Comparison of ENCODE assay signal across 5 worm cellular contexts in genomic region chrIV:2805525-2805924, ce11.
TF ChIP-seq lines count a peak whose summit lies in the region.

Y54G2A.45 (plus strand) TSS chrIV:2805857.

TF ChIP-seq in whole organism, L1 larva, 84 proteins besides CTCF, POLR2A, EP300 and RAD21 (continues in another document):
- TF ChIP-seq mdl-1 (tag; optimal IDR thresholded peaks at IDR 0.05; lab: Kevin White, UChicago) = peak in 1 of 2 experiments; percentile 28
- no peak for TF ChIP-seq sup-37 (GFP tag; optimal IDR thresholded peaks at IDR 0.05; lab: Kevin White, UChicago)
- peak; percentile 5 for TF ChIP-seq nhr-77 (tag; optimal IDR thresholded peaks at IDR 0.05; lab: Kevin White, UChicago)
- no peak for TF ChIP-seq zip-4 (GFP tag; optimal IDR thresholded peaks at IDR 0.05; lab: Kevin White, UChicago)
- TF ChIP-seq ceh-63 (GFP tag; optimal IDR thresholded peaks at IDR 0.05; lab: Kevin White, UChicago) = no peak
- TF ChIP-seq mep-1 (tag; optimal IDR thresholded peaks at IDR 0.05; lab: Kevin White, UChicago) = no peak
- TF ChIP-seq alr-1 (tag; optimal IDR thresholded peaks at IDR 0.05; lab: Kevin White, UChicago; ENCODE audit: borderline replicate concordance) = no peak
- TF ChIP-seq nhr-19 (GFP tag; conservative IDR thresholded peaks at IDR 0.05; lab: Robert Waterston, UW) = peak; percentile 26
- TF ChIP-seq blmp-1 (tag; optimal IDR thresholded peaks at IDR 0.05; lab: Kevin White, UChicago) = no peak
- TF ChIP-seq dsc-1 (tag; optimal IDR thresholded peaks at IDR 0.05; lab: Kevin White, UChicago) = peak; percentile 18
- no peak for TF ChIP-seq nhr-85 (tag; lab: Kevin White, UChicago)
- TF ChIP-seq snpc-4 (tag; optimal IDR thresholded peaks at IDR 0.05; lab: Kevin White, UChicago) = no peak
- peak; percentile 0 for TF ChIP-seq xbp-1 (tag; optimal IDR thresholded peaks at IDR 0.05; lab: Kevin White, UChicago)
- peak in 1 of 2 experiments; percentile 55 for TF ChIP-seq lin-35 (GFP tag; optimal IDR thresholded peaks at IDR 0.05; lab: Kevin White, UChicago)
- TF ChIP-seq swsn-7 (tag; optimal IDR thresholded peaks at IDR 0.05; lab: Kevin White, UChicago) = peak; percentile 23
- no peak for TF ChIP-seq hlh-4 (tag; optimal IDR thresholded peaks at IDR 0.05; lab: Kevin White, UChicago)
- no peak for TF ChIP-seq F16B12.6 (tag; optimal IDR thresholded peaks at IDR 0.05; lab: Kevin White, UChicago)
- TF ChIP-seq nhr-47 (tag; optimal IDR thresholded peaks at IDR 0.05; lab: Kevin White, UChicago) = peak; percentile 57
- peak; percentile 36 for TF ChIP-seq snu-23 (GFP tag; optimal IDR thresholded peaks at IDR 0.05; lab: Kevin White, UChicago)

TF ChIP-seq in whole organism, L3 larva, 47 proteins besides CTCF, POLR2A, EP300 and RAD21 (continues in another document):
- TF ChIP-seq eor-1 (tag; optimal IDR thresholded peaks at IDR 0.05; lab: Kevin White, UChicago) = no peak
- TF ChIP-seq nhr-23 (tag; optimal IDR thresholded peaks at IDR 0.05; lab: Kevin White, UChicago) = no peak
- no peak for TF ChIP-seq egl-5 (tag; optimal IDR thresholded peaks at IDR 0.05; lab: Kevin White, UChicago)
- peak; percentile 31 for TF ChIP-seq nhr-43 (tag; optimal IDR thresholded peaks at IDR 0.05; lab: Kevin White, UChicago; ENCODE audit: poor library complexity, severe bottlenecking)
- TF ChIP-seq sea-2 (GFP tag; optimal IDR thresholded peaks at IDR 0.05; lab: Kevin White, UChicago) = no peak
- TF ChIP-seq nhr-25 (tag; optimal IDR thresholded peaks at IDR 0.05; lab: Kevin White, UChicago) = no peak
- peak; percentile 24 for TF ChIP-seq lsy-12 (tag; optimal IDR thresholded peaks at IDR 0.05; lab: Kevin White, UChicago)
- no peak for TF ChIP-seq ceh-9 (tag; optimal IDR thresholded peaks at IDR 0.05; lab: Kevin White, UChicago)
- no peak for TF ChIP-seq fkh-2 (tag; optimal IDR thresholded peaks at IDR 0.05; lab: Kevin White, UChicago)
- peak; percentile 40 for TF ChIP-seq pha-4 (tag; optimal IDR thresholded peaks at IDR 0.05; lab: Kevin White, UChicago)
- TF ChIP-seq mdl-1 (tag; optimal IDR thresholded peaks at IDR 0.05; lab: Kevin White, UChicago) = no peak
- TF ChIP-seq lin-39 (tag; optimal IDR thresholded peaks at IDR 0.05; lab: Kevin White, UChicago) = peak; percentile 10
- peak; percentile 83 for TF ChIP-seq skn-1 (tag; optimal IDR thresholded peaks at IDR 0.05; lab: Kevin White, UChicago)
- no peak for TF ChIP-seq ceh-16 (tag; optimal IDR thresholded peaks at IDR 0.05; lab: Kevin White, UChicago)
- peak; percentile 30 for TF ChIP-seq hmg-11 (tag; optimal IDR thresholded peaks at IDR 0.05; lab: Kevin White, UChicago)
- TF ChIP-seq aly-2 (tag; optimal IDR thresholded peaks at IDR 0.05; lab: Kevin White, UChicago) = no peak
- no peak for TF ChIP-seq zag-1 (tag; optimal IDR thresholded peaks at IDR 0.05; lab: Kevin White, UChicago)
- no peak for TF ChIP-seq daf-12 (tag; optimal IDR thresholded peaks at IDR 0.05; lab: Kevin White, UChicago)
- peak; percentile 81 for TF ChIP-seq pqm-1 (tag; optimal IDR thresholded peaks at IDR 0.05; lab: Kevin White, UChicago)
- no peak for TF ChIP-seq nhr-237 (tag; optimal IDR thresholded peaks at IDR 0.05; lab: Kevin White, UChicago)

TF ChIP-seq in whole organism, early embryonic, 17 proteins besides CTCF, POLR2A, EP300 and RAD21:
- TF ChIP-seq hnd-1 (tag; optimal IDR thresholded peaks at IDR 0.05; lab: Kevin White, UChicago) = peak; percentile 69
- TF ChIP-seq sea-1 (GFP tag; conservative IDR thresholded peaks at IDR 0.05; lab: Robert Waterston, UW) = peak; percentile 88
- peak; percentile 49 for TF ChIP-seq hmbx-1 (tag; optimal IDR thresholded peaks at IDR 0.05; lab: Kevin White, UChicago)
- peak; percentile 37 for TF ChIP-seq ets-7 (tag; optimal IDR thresholded peaks at IDR 0.05; lab: Kevin White, UChicago)
- peak; percentile 30 for TF ChIP-seq tra-4 (tag; optimal IDR thresholded peaks at IDR 0.05; lab: Kevin White, UChicago)
- peak; percentile 64; the same call in 1 of the 2 replicates for TF ChIP-seq tbx-37 (GFP tag; conservative IDR thresholded peaks at IDR 0.05; lab: Robert Waterston, UW)
- TF ChIP-seq tbx-11 (GFP tag; IDR thresholded peaks at IDR 0.05; lab: Robert Waterston, UW) = peak; percentile 81
- TF ChIP-seq flt-1 (GFP tag; IDR thresholded peaks at IDR 0.05; lab: Robert Waterston, UW) = peak; percentile 85
- TF ChIP-seq hmg-4 (GFP tag; optimal IDR thresholded peaks at IDR 0.05; lab: Kevin White, UChicago) = peak; percentile 87
- TF ChIP-seq aly-1 (tag; optimal IDR thresholded peaks at IDR 0.05; lab: Kevin White, UChicago) = peak; percentile 65
- peak; percentile 81 for TF ChIP-seq B0310.2 (tag; optimal IDR thresholded peaks at IDR 0.05; lab: Kevin White, UChicago)
- TF ChIP-seq pes-1 (GFP tag; IDR thresholded peaks at IDR 0.05; lab: Robert Waterston, UW) = peak; percentile 88
- TF ChIP-seq F13C5.2 (tag; optimal IDR thresholded peaks at IDR 0.05; lab: Kevin White, UChicago) = no peak
- peak; percentile 80 for TF ChIP-seq ceh-13 (GFP tag; optimal IDR thresholded peaks at IDR 0.05; lab: Kevin White, UChicago)
- TF ChIP-seq scrt-1 (GFP tag; IDR thresholded peaks at IDR 0.05; lab: Robert Waterston, UW) = peak; percentile 82
- TF ChIP-seq ceh-36 (tag; optimal IDR thresholded peaks at IDR 0.05; lab: Kevin White, UChicago) = peak; percentile 67
- no peak for TF ChIP-seq ama-1 (optimal IDR thresholded peaks at IDR 0.05; lab: Kevin White, UChicago)
TF ChIP-seq in whole organism, early embryonic: peak in this region for 15.

TF ChIP-seq in whole organism, midembryonic, 9 proteins besides CTCF, POLR2A, EP300 and RAD21:
- TF ChIP-seq ztf-23 (GFP tag; IDR thresholded peaks at IDR 0.05; lab: Robert Waterston, UW) = peak; percentile 74
- TF ChIP-seq ref-1 (GFP tag; conservative IDR thresholded peaks at IDR 0.05; lab: Robert Waterston, UW) = peak; percentile 69
- TF ChIP-seq med-1 (GFP tag; optimal IDR thresholded peaks at IDR 0.05; lab: Kevin White, UChicago; ENCODE audit: insufficient read depth) = no peak
- TF ChIP-seq T22C8.4 (GFP tag; IDR thresholded peaks at IDR 0.05; lab: Robert Waterston, UW) = peak; percentile 65
- no peak for TF ChIP-seq ztf-29 (GFP tag; IDR thresholded peaks at IDR 0.05; lab: Robert Waterston, UW)
- peak; percentile 82 for TF ChIP-seq tab-1 (GFP tag; IDR thresholded peaks at IDR 0.05; lab: Robert Waterston, UW)
- TF ChIP-seq cog-1 (tag; optimal IDR thresholded peaks at IDR 0.05; lab: Kevin White, UChicago) = peak; percentile 39
- no peak for TF ChIP-seq klf-2 (GFP tag; conservative IDR thresholded peaks at IDR 0.05; lab: Robert Waterston, UW)
- peak; percentile 90 for TF ChIP-seq flt-1 (GFP tag; IDR thresholded peaks at IDR 0.05; lab: Robert Waterston, UW)

TF ChIP-seq in whole organism, young adult, 124 proteins besides CTCF, POLR2A, EP300 and RAD21 (continues in another document):
- TF ChIP-seq dpff-1 (tag; optimal IDR thresholded peaks at IDR 0.05; lab: Kevin White, UChicago) = no peak
- TF ChIP-seq somi-1 (GFP tag; optimal IDR thresholded peaks at IDR 0.05; lab: Kevin White, UChicago) = no peak
- peak; percentile 15 for TF ChIP-seq xnd-1 (tag; optimal IDR thresholded peaks at IDR 0.05; lab: Kevin White, UChicago)
- peak; percentile 57 for TF ChIP-seq unc-130 (GFP tag; optimal IDR thresholded peaks at IDR 0.05; lab: Kevin White, UChicago)
- peak; percentile 24 for TF ChIP-seq nhr-179 (tag; optimal IDR thresholded peaks at IDR 0.05; lab: Kevin White, UChicago)
- TF ChIP-seq ama-1 (optimal IDR thresholded peaks at IDR 0.05; lab: Kevin White, UChicago) = no peak
- peak in 1 of 2 experiments; percentile 6 for TF ChIP-seq ama-1 (GFP tag; optimal IDR thresholded peaks at IDR 0.05; lab: Kevin White, UChicago)
- TF ChIP-seq attf-6 (GFP tag; IDR thresholded peaks at IDR 0.05; lab: Robert Waterston, UW) = 0 out of 2 replicates have a peak, but pooled peaks have one; percentile 52
- TF ChIP-seq Y67H2A.10 (GFP tag; conservative IDR thresholded peaks at IDR 0.05; lab: Robert Waterston, UW) = no peak
- TF ChIP-seq F33H1.4 (GFP tag; IDR thresholded peaks at IDR 0.05; lab: Robert Waterston, UW) = peak; percentile 46
- peak; percentile 97 for TF ChIP-seq nhr-80 (tag; optimal IDR thresholded peaks at IDR 0.05; lab: Kevin White, UChicago)
- TF ChIP-seq him-1 (tag; optimal IDR thresholded peaks at IDR 0.05; lab: Kevin White, UChicago) = peak; percentile 79
- TF ChIP-seq egrh-3 (GFP tag; IDR thresholded peaks at IDR 0.05; lab: Robert Waterston, UW) = peak; percentile 28; the same call in 1 of the 2 replicates
- TF ChIP-seq nfyb-1 (GFP tag; IDR thresholded peaks at IDR 0.05; lab: Robert Waterston, UW) = peak; percentile 78
- TF ChIP-seq pha-4 (tag; optimal IDR thresholded peaks at IDR 0.05; lab: Kevin White, UChicago) = no peak
- no peak for TF ChIP-seq F37B4.10 (GFP tag; IDR thresholded peaks at IDR 0.05; lab: Robert Waterston, UW)
- TF ChIP-seq B0019.2 (GFP tag; conservative IDR thresholded peaks at IDR 0.05; lab: Robert Waterston, UW) = peak; percentile 34; the same call in 1 of the 2 replicates
- TF ChIP-seq T26A5.8 (tag; optimal IDR thresholded peaks at IDR 0.05; lab: Kevin White, UChicago) = peak; percentile 48
- no peak for TF ChIP-seq nfya-1 (tag; optimal IDR thresholded peaks at IDR 0.05; lab: Kevin White, UChicago; ENCODE audit: borderline replicate concordance, insufficient read depth)
- 0 out of 2 replicates have a peak, but pooled peaks have one; percentile 15 for TF ChIP-seq lir-1 (GFP tag; conservative IDR thresholded peaks at IDR 0.05; lab: Robert Waterston, UW)
- peak; percentile 93 for TF ChIP-seq egl-44 (GFP tag; IDR thresholded peaks at IDR 0.05; lab: Robert Waterston, UW)
- TF ChIP-seq sdz-38 (tag; optimal IDR thresholded peaks at IDR 0.05; lab: Kevin White, UChicago) = peak; percentile 43
- peak; percentile 13 for TF ChIP-seq K12H6.12 (tag; optimal IDR thresholded peaks at IDR 0.05; lab: Kevin White, UChicago)
- TF ChIP-seq Y79H2A.3 (GFP tag; conservative IDR thresholded peaks at IDR 0.05; lab: Robert Waterston, UW) = no peak
- TF ChIP-seq lsl-1 (GFP tag; optimal IDR thresholded peaks at IDR 0.05; lab: Kevin White, UChicago) = peak; percentile 59
- peak; percentile 92 for TF ChIP-seq lin-26 (GFP tag; IDR thresholded peaks at IDR 0.05; lab: Robert Waterston, UW)
- TF ChIP-seq aptf-3 (GFP tag; IDR thresholded peaks at IDR 0.05; lab: Robert Waterston, UW) = no peak
- no peak for TF ChIP-seq bed-2 (GFP tag; IDR thresholded peaks at IDR 0.05; lab: Robert Waterston, UW)
- peak; percentile 48; the same call in 1 of the 2 replicates for TF ChIP-seq C17E4.6 (GFP tag; IDR thresholded peaks at IDR 0.05; lab: Robert Waterston, UW)
- TF ChIP-seq chd-7 (tag; optimal IDR thresholded peaks at IDR 0.05; lab: Kevin White, UChicago) = peak; percentile 67
- TF ChIP-seq F52B5.7 (tag; optimal IDR thresholded peaks at IDR 0.05; lab: Kevin White, UChicago) = no peak
- no peak for TF ChIP-seq F55B11.4 (tag; optimal IDR thresholded peaks at IDR 0.05; lab: Kevin White, UChicago; ENCODE audit: borderline replicate concordance, insufficient read depth)
- TF ChIP-seq attf-3 (GFP tag; conservative IDR thresholded peaks at IDR 0.05; lab: Robert Waterston, UW) = peak; percentile 56
- no peak for TF ChIP-seq bed-1 (GFP tag; IDR thresholded peaks at IDR 0.05; lab: Robert Waterston, UW)

Comparison
In these comparisons a context has a peak if more than half of its experiments do, and no peak if none do; other contexts are left out.
1. Of the 8 proteins assayed by ChIP-seq in both whole organism, young adult and whole organism, L1 larva: peak only in whole organism, young adult: snpc-4 and unc-130; only in whole organism, L1 larva: none; in both: nhr-90; in neither: 1; mixed calls (peak in some experiments, not most) for 4.